Fruit fly (Drosophila melanogaster): ENCODE measurements around the gene CG9727.

CG9727 gene

DNA sequence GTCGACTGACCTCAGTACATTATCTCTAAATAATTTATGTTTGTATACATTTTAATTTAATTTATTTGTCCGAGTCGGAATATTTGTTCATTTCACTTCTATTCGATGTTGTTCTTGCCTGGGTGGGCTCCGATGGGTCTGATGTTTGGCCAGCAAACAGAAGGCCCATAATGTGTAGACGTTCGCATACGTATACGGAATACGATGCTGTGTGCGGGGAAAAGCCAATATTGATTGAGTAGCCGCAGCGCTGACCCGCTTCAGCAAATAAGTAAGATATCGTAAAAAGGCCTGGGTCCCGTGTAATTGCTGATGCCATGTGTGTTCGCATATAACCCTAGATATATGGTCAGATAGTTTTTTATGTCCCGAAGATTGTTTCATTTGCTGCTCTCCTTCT is 47.9 kb upstream of the CG9727 start (continued):
- no peak for TF ChIP-seq CG18476 (GFP tag; optimal IDR thresholded peaks at IDR 0.05)
- TF ChIP-seq grn (GFP tag; optimal IDR thresholded peaks at IDR 0.05), result peak; percentile 22
- TF ChIP-seq CG6813 (GFP tag; optimal IDR thresholded peaks at IDR 0.05), result peak; percentile 82
- TF ChIP-seq org-1 (GFP tag; optimal IDR thresholded peaks at IDR 0.05), result peak; percentile 67
- TF ChIP-seq CG10209 (GFP tag; optimal IDR thresholded peaks at IDR 0.05), result peak; percentile 73
- no peak for TF ChIP-seq CG10366 (GFP tag; IDR thresholded peaks at IDR 0.05)
- peak; percentile 47 for TF ChIP-seq Mes4 (GFP tag; optimal IDR thresholded peaks at IDR 0.05)
- TF ChIP-seq Taf1 (GFP tag; IDR thresholded peaks at IDR 0.05), result no peak
- TF ChIP-seq Vsx1 (GFP tag; optimal IDR thresholded peaks at IDR 0.05), result peak; percentile 69
- TF ChIP-seq Pdp1 (GFP tag; optimal IDR thresholded peaks at IDR 0.05), result peak in 1 of 2 experiments; percentile 28
- peak; percentile 76 for TF ChIP-seq CG2875 (GFP tag; optimal IDR thresholded peaks at IDR 0.05)
- peak; percentile 70 for TF ChIP-seq Lhr (GFP tag; optimal IDR thresholded peaks at IDR 0.05)
- TF ChIP-seq CG4360 (GFP tag; IDR thresholded peaks at IDR 0.05), result 0 out of 2 replicates have a peak, but pooled peaks have one; percentile 38
- peak; percentile 37 for TF ChIP-seq CG10654 (GFP tag; optimal IDR thresholded peaks at IDR 0.05)
- peak; percentile 5 for TF ChIP-seq CG4328 (GFP tag; optimal IDR thresholded peaks at IDR 0.05)
- TF ChIP-seq CG18011 (GFP tag; optimal IDR thresholded peaks at IDR 0.05), result no peak
- TF ChIP-seq inv (GFP tag; IDR thresholded peaks at IDR 0.05; ENCODE audit: partially characterized antibody), result no peak
- TF ChIP-seq tio (GFP tag; optimal IDR thresholded peaks at IDR 0.05), result peak; percentile 49
- TF ChIP-seq CG2678 (tag; optimal IDR thresholded peaks at IDR 0.05), result peak; percentile 58
- peak; percentile 50 for TF ChIP-seq CG7556 (GFP tag; optimal IDR thresholded peaks at IDR 0.05)
- TF ChIP-seq fd3F (GFP tag; optimal IDR thresholded peaks at IDR 0.05), result no peak
- TF ChIP-seq lab (GFP tag; optimal IDR thresholded peaks at IDR 0.05), result peak; percentile 66
- peak; percentile 45 for TF ChIP-seq caup (GFP tag; optimal IDR thresholded peaks at IDR 0.05; ENCODE audit: severe bottlenecking)
- TF ChIP-seq CG17612 (GFP tag; IDR thresholded peaks at IDR 0.05), result no peak
- TF ChIP-seq MTF-1 (GFP tag; optimal IDR thresholded peaks at IDR 0.05; ENCODE audit: borderline replicate concordance), result peak; percentile 72
- TF ChIP-seq CG12236 (GFP tag; optimal IDR thresholded peaks at IDR 0.05), result peak; percentile 72
- TF ChIP-seq CG15073 (GFP tag; optimal IDR thresholded peaks at IDR 0.05), result no peak
- no peak for TF ChIP-seq Nf-YB (GFP tag; optimal IDR thresholded peaks at IDR 0.05)
- TF ChIP-seq Jarid2 (GFP tag; optimal IDR thresholded peaks at IDR 0.05), result peak; percentile 1
- no peak for TF ChIP-seq eyg (GFP tag; optimal IDR thresholded peaks at IDR 0.05)
- TF ChIP-seq Tbp (GFP tag; optimal IDR thresholded peaks at IDR 0.05), result no peak
- TF ChIP-seq nau (GFP tag; optimal IDR thresholded peaks at IDR 0.05), result peak; percentile 13
- TF ChIP-seq CG8089 (GFP tag; optimal IDR thresholded peaks at IDR 0.05), result peak; percentile 48
- TF ChIP-seq dmrt11E (tag; optimal IDR thresholded peaks at IDR 0.05), result peak; percentile 86
- no peak for TF ChIP-seq Myb (GFP tag; optimal IDR thresholded peaks at IDR 0.05)
- TF ChIP-seq CG3065 (GFP tag; optimal IDR thresholded peaks at IDR 0.05), result peak; percentile 13
- TF ChIP-seq nmo (GFP tag; optimal IDR thresholded peaks at IDR 0.05), result peak; percentile 31
- peak; percentile 16 for TF ChIP-seq CG10431 (GFP tag; optimal IDR thresholded peaks at IDR 0.05)
- TF ChIP-seq pb (GFP tag; optimal IDR thresholded peaks at IDR 0.05), result no peak
- no peak for TF ChIP-seq toy (GFP tag; IDR thresholded peaks at IDR 0.05)
- TF ChIP-seq pum (GFP tag; optimal IDR thresholded peaks at IDR 0.05), result peak; percentile 2
- TF ChIP-seq pan (optimal IDR thresholded peaks at IDR 0.05), result no peak
- TF ChIP-seq pan (GFP tag; optimal IDR thresholded peaks at IDR 0.05 in 1 of 2, IDR thresholded peaks at IDR 0.05 in 1 of 2), result no peak
- TF ChIP-seq Fer2 (tag; optimal IDR thresholded peaks at IDR 0.05), result no peak
- TF ChIP-seq CG6272 (GFP tag; IDR thresholded peaks at IDR 0.05), result no peak
- no peak for TF ChIP-seq CG7372 (GFP tag; IDR thresholded peaks at IDR 0.05)
- TF ChIP-seq CG31388 (GFP tag; optimal IDR thresholded peaks at IDR 0.05), result no peak
- TF ChIP-seq gcm2 (GFP tag; optimal IDR thresholded peaks at IDR 0.05), result no peak
- TF ChIP-seq D19A (tag; optimal IDR thresholded peaks at IDR 0.05), result no peak
- TF ChIP-seq CG14050 (GFP tag; IDR thresholded peaks at IDR 0.05), result no peak

Measured in whole organism, embryonic.